Worm (Caenorhabditis elegans): ENCODE data around the gene lpr-3.

The lpr-3 gene

ce11 chrX:11107076-11107475 is 49.9 kb downstream of the lpr-3 start, which contains the start of gene clc-17:
TSS of gene clc-17 (plus strand) at chrX:11107376.
- no peak for TF ChIP-seq dao-5 (tag; optimal IDR thresholded peaks at IDR 0.05)
- TF ChIP-seq W03F9.2 (tag; optimal IDR thresholded peaks at IDR 0.05), result no peak
- TF ChIP-seq him-1 (tag; optimal IDR thresholded peaks at IDR 0.05), result no peak

- TF ChIP-seq him-1 (tag; optimal IDR thresholded peaks at IDR 0.05) (no peak), W03F9.2 (tag; optimal IDR thresholded peaks at IDR 0.05) (no peak), dao-5 (tag; optimal IDR thresholded peaks at IDR 0.05) (no peak)
Observed at ce11 chrX:11109200-11109599, 52.0 kb downstream of the lpr-3 start, which contains the start of gene grd-1. TSS of gene grd-1 (plus strand) at chrX:11109440.
